Worm (Caenorhabditis elegans): ENCODE results near the gene ubh-1.
A peak's percentile ranks its signal among the peaks of the same experiment; 100 is the strongest.

Gene ubh-1

ce11 chrV:6522879-6523497 is 11.8 kb upstream of the ubh-1 start:
- TF ChIP-seq tlp-1 (tag; optimal IDR thresholded peaks at IDR 0.05) (no peak), nhr-90 (tag; optimal IDR thresholded peaks at IDR 0.05; ENCODE audit: poor library complexity) (no peak), mef-2 (tag; optimal IDR thresholded peaks at IDR 0.05) (no peak), nhr-71 (tag; optimal IDR thresholded peaks at IDR 0.05) (no peak), sptf-1 (tag; optimal IDR thresholded peaks at IDR 0.05) (no peak), snpc-4 (tag; optimal IDR thresholded peaks at IDR 0.05) (no peak), lin-14 (GFP tag; optimal IDR thresholded peaks at IDR 0.05) (peak; percentile 25), ces-1 (GFP tag; optimal IDR thresholded peaks at IDR 0.05) (no peak), ceh-63 (GFP tag; optimal IDR thresholded peaks at IDR 0.05) (no peak), ceh-88 (GFP tag; IDR thresholded peaks at IDR 0.05) (no peak), fkh-4 (tag; optimal IDR thresholded peaks at IDR 0.05; ENCODE audit: borderline replicate concordance) (no peak), blmp-1 (tag; optimal IDR thresholded peaks at IDR 0.05) (peak; percentile 56), nhr-19 (GFP tag; conservative IDR thresholded peaks at IDR 0.05) (no peak), ceh-82 (tag; optimal IDR thresholded peaks at IDR 0.05) (no peak), pqm-1 (tag; optimal IDR thresholded peaks at IDR 0.05) (peak; percentile 35), skn-1 (tag; optimal IDR thresholded peaks at IDR 0.05) (no peak), nhr-11 (tag; optimal IDR thresholded peaks at IDR 0.05) (no peak), egl-27 (tag; optimal IDR thresholded peaks at IDR 0.05) (no peak), egl-13 (tag; optimal IDR thresholded peaks at IDR 0.05) (no peak), irx-1 (tag; optimal IDR thresholded peaks at IDR 0.05) (no peak), nhr-85 (tag) (peak; percentile 70), elt-2 (tag; optimal IDR thresholded peaks at IDR 0.05) (peak; percentile 72), fos-1 (tag; optimal IDR thresholded peaks at IDR 0.05) (no peak), unc-62 (GFP tag; optimal IDR thresholded peaks at IDR 0.05) (no peak), pax-3 (tag; optimal IDR thresholded peaks at IDR 0.05) (no peak), lin-39 (tag; optimal IDR thresholded peaks at IDR 0.05) (no peak), lin-13 (GFP tag; optimal IDR thresholded peaks at IDR 0.05) (no peak), ceh-90 (tag; optimal IDR thresholded peaks at IDR 0.05) (no peak), xbp-1 (tag; optimal IDR thresholded peaks at IDR 0.05) (no peak), elt-3 (tag; optimal IDR thresholded peaks at IDR 0.05) (peak in 1 of 6 experiments; percentile 22)

- TF ChIP-seq C34B4.2 (tag; optimal IDR thresholded peaks at IDR 0.05), result no peak
- TF ChIP-seq jun-1 (tag; optimal IDR thresholded peaks at IDR 0.05), result no peak
These were observed 9.3 kb upstream of the ubh-1 start, which contains the start of the genes F46E10.2 and F46E10.18 for ce11 chrV:6520385-6521080. Gene F46E10.2 (plus strand): TSS chrV:6520435. Gene F46E10.18 (plus strand): TSS chrV:6521030.

- no peak for TF ChIP-seq efl-1 (optimal IDR thresholded peaks at IDR 0.05)
- peak in 1 of 2 experiments; percentile 75 for TF ChIP-seq efl-1 (GFP tag; optimal IDR thresholded peaks at IDR 0.05 in 1 of 2)
- no peak for TF ChIP-seq lin-13 (GFP tag; optimal IDR thresholded peaks at IDR 0.05)
These were observed 6.9 kb upstream of the ubh-1 start, which contains the start of gene F46E10.3 for ce11 chrV:6518225-6518396. Gene F46E10.3 (plus strand): TSS chrV:6518297.

ce11 chrV:6517305-6518224 is 6.4 kb upstream of the ubh-1 start:
- TF ChIP-seq hlh-17 (GFP tag; optimal IDR thresholded peaks at IDR 0.05; ENCODE audit: borderline replicate concordance), result no peak
- peak; percentile 40 for TF ChIP-seq nhr-90 (tag; optimal IDR thresholded peaks at IDR 0.05; ENCODE audit: poor library complexity)
- no peak for TF ChIP-seq C34B4.2 (tag; optimal IDR thresholded peaks at IDR 0.05)
- peak; percentile 51 for TF ChIP-seq ztf-4 (tag; optimal IDR thresholded peaks at IDR 0.05)
- peak in 1 of 2 experiments; percentile 80 for TF ChIP-seq mdl-1 (tag; optimal IDR thresholded peaks at IDR 0.05)
- TF ChIP-seq swsn-7 (tag; optimal IDR thresholded peaks at IDR 0.05), result peak; percentile 27
- no peak for TF ChIP-seq pax-3 (tag; optimal IDR thresholded peaks at IDR 0.05)
- TF ChIP-seq unc-62 (GFP tag; optimal IDR thresholded peaks at IDR 0.05), result no peak
- TF ChIP-seq grh-1 (GFP tag; IDR thresholded peaks at IDR 0.05), result no peak
- TF ChIP-seq irx-1 (tag; optimal IDR thresholded peaks at IDR 0.05), result peak; percentile 6
- peak; percentile 8 to 33 for TF ChIP-seq lsy-2 (tag; optimal IDR thresholded peaks at IDR 0.05)
- no peak for TF ChIP-seq ceh-90 (tag; optimal IDR thresholded peaks at IDR 0.05)
- TF ChIP-seq sox-4 (tag; optimal IDR thresholded peaks at IDR 0.05), result no peak
- TF ChIP-seq ama-1 (optimal IDR thresholded peaks at IDR 0.05), result peak; percentile 31
- TF ChIP-seq ces-1 (GFP tag; optimal IDR thresholded peaks at IDR 0.05), result no peak
- TF ChIP-seq ets-5 (GFP tag; IDR thresholded peaks at IDR 0.05), result no peak
- no peak for TF ChIP-seq nhr-28 (tag; optimal IDR thresholded peaks at IDR 0.05)
- no peak for TF ChIP-seq elt-2 (tag; optimal IDR thresholded peaks at IDR 0.05)
- TF ChIP-seq ceh-88 (GFP tag; IDR thresholded peaks at IDR 0.05), result no peak
- no peak for TF ChIP-seq efl-1 (optimal IDR thresholded peaks at IDR 0.05)
- peak in 1 of 2 experiments; percentile 86 for TF ChIP-seq efl-1 (GFP tag; optimal IDR thresholded peaks at IDR 0.05 in 1 of 2)

Data from whole organism, L1 larva.